Worm (Caenorhabditis elegans): Measurements from ENCODE around the gene B0218.5.
A peak's percentile ranks its signal among the peaks of the same experiment; 100 is the strongest.

B0218.5 gene

DNA sequence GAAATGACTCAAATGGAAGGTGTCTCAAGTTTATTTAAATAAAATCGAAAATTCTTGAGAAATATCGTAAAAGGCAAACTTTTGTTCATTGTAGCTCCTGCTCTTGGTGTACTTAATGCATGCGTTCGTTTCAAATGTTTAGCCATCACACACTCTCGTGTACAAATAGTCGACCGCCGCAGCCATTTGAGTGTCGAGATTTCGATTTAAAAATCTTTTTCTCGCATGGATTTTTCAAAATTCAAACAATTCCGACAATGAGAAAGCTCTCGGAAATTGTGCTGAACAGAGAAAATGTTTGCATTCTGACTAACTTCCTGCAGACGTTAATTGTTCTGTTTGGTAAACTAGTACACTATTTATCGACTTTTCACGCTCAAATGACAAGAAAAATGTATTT lies 42.2 kb upstream of the B0218.5 start:
- no peak for TF ChIP-seq unc-120 (tag; optimal IDR thresholded peaks at IDR 0.05; ENCODE audit: poor library complexity, severe bottlenecking)
- no peak for TF ChIP-seq sptf-1 (tag; optimal IDR thresholded peaks at IDR 0.05)
- no peak for TF ChIP-seq blmp-1 (tag; optimal IDR thresholded peaks at IDR 0.05)
- TF ChIP-seq hlh-1 (tag; optimal IDR thresholded peaks at IDR 0.05): no peak
- TF ChIP-seq ceh-43 (GFP tag; optimal IDR thresholded peaks at IDR 0.05): no peak
- no peak for TF ChIP-seq lsy-2 (tag; optimal IDR thresholded peaks at IDR 0.05)
- TF ChIP-seq M03D4.4 (tag; optimal IDR thresholded peaks at IDR 0.05): no peak
- no peak for TF ChIP-seq ceh-39 (tag; optimal IDR thresholded peaks at IDR 0.05)
- TF ChIP-seq mab-5 (tag; optimal IDR thresholded peaks at IDR 0.05): no peak
- TF ChIP-seq zip-8 (tag; optimal IDR thresholded peaks at IDR 0.05): no peak
- TF ChIP-seq tbx-8 (GFP tag; optimal IDR thresholded peaks at IDR 0.05): no peak
- TF ChIP-seq cnd-1 (tag; optimal IDR thresholded peaks at IDR 0.05): no peak
- TF ChIP-seq nhr-2 (tag; optimal IDR thresholded peaks at IDR 0.05): no peak
- no peak for TF ChIP-seq elt-3 (tag; optimal IDR thresholded peaks at IDR 0.05)
- no peak for TF ChIP-seq mep-1 (tag; optimal IDR thresholded peaks at IDR 0.05)
- no peak for TF ChIP-seq ham-2 (GFP tag; optimal IDR thresholded peaks at IDR 0.05)

DNA sequence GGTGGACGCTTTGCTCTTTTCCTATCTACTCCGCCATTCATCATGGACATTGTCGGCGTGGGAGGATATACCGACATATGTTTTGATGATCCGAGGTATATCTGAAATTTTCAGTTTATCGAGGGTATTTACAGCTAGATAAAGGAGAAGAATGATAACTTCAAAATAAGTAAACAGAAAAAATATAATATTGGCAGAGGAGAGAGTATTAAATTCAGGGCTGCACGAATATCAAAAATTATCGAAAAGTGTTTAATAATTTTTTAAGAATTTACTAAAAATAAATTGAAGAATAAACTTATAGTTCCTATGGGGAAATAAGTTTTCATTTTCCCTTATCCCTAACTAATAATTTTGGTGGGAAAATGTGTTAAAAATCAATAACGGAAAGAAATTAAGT lies 41.8 kb upstream of the B0218.5 start, which contains the start of gene wsp-1:
TSS of gene wsp-1 (minus strand) at position 101 of the 400 bp plus-strand sequence.
- TF ChIP-seq nhr-76 (tag; optimal IDR thresholded peaks at IDR 0.05) (no peak), snpc-4 (tag; optimal IDR thresholded peaks at IDR 0.05) (no peak), tbx-8 (GFP tag; optimal IDR thresholded peaks at IDR 0.05) (no peak), M03D4.4 (tag; optimal IDR thresholded peaks at IDR 0.05) (no peak), cnd-1 (tag; optimal IDR thresholded peaks at IDR 0.05) (no peak), sem-2 (GFP tag; optimal IDR thresholded peaks at IDR 0.05) (no peak), lin-13 (tag; optimal IDR thresholded peaks at IDR 0.05) (no peak), sptf-1 (tag; optimal IDR thresholded peaks at IDR 0.05) (no peak), nhr-2 (tag; optimal IDR thresholded peaks at IDR 0.05) (no peak)

DNA sequence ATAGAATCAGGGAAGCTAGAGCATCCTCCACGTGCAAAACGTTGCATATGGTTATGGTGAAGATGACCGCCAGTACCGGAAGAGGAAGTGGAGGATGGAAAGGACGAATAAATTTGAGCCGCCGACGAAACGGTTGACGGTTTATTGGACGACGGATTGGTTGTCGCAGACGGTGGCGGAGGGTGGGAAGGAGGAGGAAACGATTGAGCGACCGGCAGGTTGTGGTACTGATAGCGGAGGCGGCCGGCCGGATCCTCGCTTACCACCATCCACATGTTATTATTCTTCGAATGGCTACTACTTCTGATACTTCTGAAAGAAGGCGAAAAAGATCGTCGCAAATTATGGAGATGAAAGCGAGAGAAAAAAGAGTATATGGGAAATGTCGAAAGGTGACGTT lies 35.8 kb upstream of the B0218.5 start:
- TF ChIP-seq pha-4 (tag; optimal IDR thresholded peaks at IDR 0.05): no peak
- no peak for TF ChIP-seq hlh-1 (tag; optimal IDR thresholded peaks at IDR 0.05)
- no peak for TF ChIP-seq mls-2 (tag; optimal IDR thresholded peaks at IDR 0.05)
- no peak for TF ChIP-seq lin-13 (tag; optimal IDR thresholded peaks at IDR 0.05)
- no peak for TF ChIP-seq ceh-39 (tag; optimal IDR thresholded peaks at IDR 0.05)
- no peak for TF ChIP-seq mab-5 (tag; optimal IDR thresholded peaks at IDR 0.05)
- no peak for TF ChIP-seq unc-62 (GFP tag; optimal IDR thresholded peaks at IDR 0.05)
- TF ChIP-seq sem-2 (GFP tag; optimal IDR thresholded peaks at IDR 0.05): no peak
- no peak for TF ChIP-seq ham-2 (GFP tag; optimal IDR thresholded peaks at IDR 0.05)
- no peak for TF ChIP-seq drap-1 (GFP tag; optimal IDR thresholded peaks at IDR 0.05)

DNA sequence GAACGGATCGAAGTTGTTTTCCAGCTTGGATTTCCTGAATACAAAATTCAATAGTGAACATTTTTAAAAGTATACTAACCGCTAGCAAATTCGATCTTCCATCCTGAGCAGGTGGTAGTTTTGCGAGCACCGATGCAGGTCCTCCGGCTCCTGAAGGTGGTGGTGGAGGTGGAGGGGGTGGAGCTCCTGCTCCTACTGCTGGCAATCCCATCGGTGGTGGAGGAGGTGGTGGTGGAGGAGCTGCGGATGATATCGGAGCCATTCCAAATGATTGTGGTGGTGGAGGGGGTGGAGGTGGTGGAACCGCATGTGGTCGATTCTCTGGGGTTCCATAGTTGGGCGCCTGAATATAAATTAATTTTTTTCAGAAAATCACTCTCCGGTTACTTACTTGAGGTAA lies 32.6 kb upstream of the B0218.5 start:
- TF ChIP-seq elt-3 (tag; optimal IDR thresholded peaks at IDR 0.05): no peak

DNA sequence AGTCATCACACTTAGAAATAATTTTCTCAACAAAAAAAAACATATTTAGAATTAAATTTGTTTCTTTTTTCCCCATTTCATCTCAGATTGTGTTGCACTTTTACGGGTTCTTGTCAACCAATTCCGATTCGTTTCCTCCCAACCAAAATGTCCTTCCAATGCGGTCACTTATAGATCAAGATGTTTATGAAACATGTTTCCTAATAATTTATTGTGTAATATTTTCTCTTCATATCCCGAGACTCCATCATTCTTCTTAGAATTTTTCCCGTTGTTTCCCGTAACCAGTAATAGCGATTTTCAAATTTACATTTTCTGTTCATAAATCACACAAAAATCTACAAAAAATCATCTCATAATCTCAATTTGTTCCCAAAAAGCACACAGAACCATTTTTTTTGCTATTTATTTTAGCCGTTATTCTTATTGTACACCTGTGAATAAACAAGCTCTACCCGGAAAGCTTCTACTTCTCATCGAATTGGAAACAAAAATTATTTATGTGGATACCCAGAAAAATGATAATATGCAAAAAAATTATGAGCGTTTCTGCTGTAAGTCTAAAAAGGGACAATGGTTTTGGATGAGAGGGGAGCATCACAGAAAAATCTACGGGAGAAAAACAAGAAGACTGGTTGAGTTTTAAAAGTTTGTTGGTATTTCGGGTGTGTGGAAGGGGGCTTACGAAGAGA lies 31.5 kb upstream of the B0218.5 start:
- TF ChIP-seq nhr-12 (tag; optimal IDR thresholded peaks at IDR 0.05) (no peak), unc-39 (tag; optimal IDR thresholded peaks at IDR 0.05) (no peak), elt-3 (tag; optimal IDR thresholded peaks at IDR 0.05) (no peak), pha-4 (tag; optimal IDR thresholded peaks at IDR 0.05) (no peak)

DNA sequence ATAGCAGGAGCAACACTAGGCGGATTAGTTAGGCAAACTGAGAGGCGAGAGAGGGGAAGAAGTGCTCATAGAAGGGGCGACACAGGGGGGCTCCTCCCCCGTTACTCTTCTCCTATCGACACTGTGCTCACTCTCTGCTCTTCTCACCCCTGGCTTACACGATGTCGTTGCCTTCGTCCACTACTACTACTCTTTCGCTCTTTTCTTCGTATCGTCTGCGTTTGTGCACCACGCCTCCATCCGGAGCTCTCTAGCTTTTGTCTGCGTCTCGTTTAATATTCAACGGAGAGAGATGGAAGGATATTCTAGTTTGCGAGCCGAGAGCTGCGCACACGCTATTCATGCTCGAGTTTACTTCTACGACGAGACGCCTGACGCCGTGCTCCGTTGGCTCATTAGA lies 26.3 kb upstream of the B0218.5 start:
- TF ChIP-seq unc-39 (tag; optimal IDR thresholded peaks at IDR 0.05): no peak
- TF ChIP-seq unc-62 (GFP tag; optimal IDR thresholded peaks at IDR 0.05): no peak
- TF ChIP-seq sem-2 (GFP tag; optimal IDR thresholded peaks at IDR 0.05): no peak
- TF ChIP-seq mls-2 (tag; optimal IDR thresholded peaks at IDR 0.05): peak; percentile 63
- no peak for TF ChIP-seq lsy-2 (tag; optimal IDR thresholded peaks at IDR 0.05)
- no peak for TF ChIP-seq tbx-8 (GFP tag; optimal IDR thresholded peaks at IDR 0.05)
- TF ChIP-seq lin-32 (GFP tag; optimal IDR thresholded peaks at IDR 0.05): no peak
- TF ChIP-seq unc-120 (tag; optimal IDR thresholded peaks at IDR 0.05; ENCODE audit: poor library complexity, severe bottlenecking): no peak
- peak; percentile 8 for TF ChIP-seq M03D4.4 (tag; optimal IDR thresholded peaks at IDR 0.05)
- no peak for TF ChIP-seq pha-4 (tag; optimal IDR thresholded peaks at IDR 0.05)
- no peak for TF ChIP-seq elt-3 (tag; optimal IDR thresholded peaks at IDR 0.05)
- TF ChIP-seq lin-13 (tag; optimal IDR thresholded peaks at IDR 0.05): no peak
- TF ChIP-seq cnd-1 (tag; optimal IDR thresholded peaks at IDR 0.05): peak; percentile 36
- no peak for TF ChIP-seq nhr-76 (tag; optimal IDR thresholded peaks at IDR 0.05)
- no peak for TF ChIP-seq zip-8 (tag; optimal IDR thresholded peaks at IDR 0.05)
- TF ChIP-seq mab-5 (tag; optimal IDR thresholded peaks at IDR 0.05): no peak
- no peak for TF ChIP-seq ztf-11 (tag; optimal IDR thresholded peaks at IDR 0.05)
- TF ChIP-seq ceh-83 (GFP tag; optimal IDR thresholded peaks at IDR 0.05): no peak
- no peak for TF ChIP-seq nhr-237 (tag; optimal IDR thresholded peaks at IDR 0.05)
- TF ChIP-seq mep-1 (tag; optimal IDR thresholded peaks at IDR 0.05): no peak
- peak; percentile 43 for TF ChIP-seq sptf-1 (tag; optimal IDR thresholded peaks at IDR 0.05)
- TF ChIP-seq nhr-12 (tag; optimal IDR thresholded peaks at IDR 0.05): no peak
- no peak for TF ChIP-seq drap-1 (GFP tag; optimal IDR thresholded peaks at IDR 0.05)
- no peak for TF ChIP-seq hlh-1 (tag; optimal IDR thresholded peaks at IDR 0.05)
- no peak for TF ChIP-seq ham-2 (GFP tag; optimal IDR thresholded peaks at IDR 0.05)
- TF ChIP-seq nhr-2 (tag; optimal IDR thresholded peaks at IDR 0.05): no peak
- no peak for TF ChIP-seq nhr-28 (tag; optimal IDR thresholded peaks at IDR 0.05)
- TF ChIP-seq blmp-1 (tag; optimal IDR thresholded peaks at IDR 0.05): no peak
- TF ChIP-seq ces-1 (GFP tag; optimal IDR thresholded peaks at IDR 0.05): peak; percentile 81
